Worm (Caenorhabditis elegans) whole organism, L3 larva: Measurements from ENCODE around the gene nlp-33.

ENCODE experiments used
- ama-1 ChIP-seq: fragments of 150-350 bp; optimal IDR thresholded peaks from 2 replicates; lab custom pipeline; 2018
- egl-27 ChIP-seq: sonication (generic microtip); optimal IDR thresholded peaks from 4 replicates; lab custom pipeline; 2017; ENCODE audit warnings: missing biosample characterization, missing genetic modification reagents, missing genetic modification characterization
- nhr-77 ChIP-seq: fragments of 150-350 bp; optimal IDR thresholded peaks from 2 replicates; lab custom pipeline; 2014; ENCODE audit warnings: missing biosample characterization, missing genetic modification characterization

ce11 chrV:11113041-11113574, 34.0 kb upstream of the nlp-33 start, which contains the start of gene erfa-3:
- no peak for TF ChIP-seq ama-1
- no peak for TF ChIP-seq nhr-77
- TF ChIP-seq egl-27 (tag; lab: Kevin White, UChicago), result no peak
